Worm (Caenorhabditis elegans) whole organism, late embryonic: ENCODE measurements around the gene srw-98.

Experiments used
- C38D4.7 ChIP-seq: fragments of 200-800 bp; sonication (Bioruptor generic); optimal IDR thresholded peaks from 2 replicates; lab custom pipeline; 2018; ENCODE audit warnings: mild to moderate bottlenecking, missing genetic modification characterization, moderate library complexity, missing compliant biosample characterization
- F13H6.1 ChIP-seq: sonication (generic microtip); optimal IDR thresholded peaks from 2 replicates; lab custom pipeline; 2016; ENCODE audit warnings: missing genetic modification characterization, missing compliant biosample characterization
- K02D7.2 ChIP-seq: sonication (generic microtip); optimal IDR thresholded peaks from 2 replicates; lab custom pipeline; 2017; ENCODE audit warnings: mild to moderate bottlenecking, missing genetic modification characterization, missing compliant biosample characterization
- K09A11.1 ChIP-seq: sonication (generic microtip); optimal IDR thresholded peaks from 2 replicates; lab custom pipeline; 2017; ENCODE audit warnings: antibody characterized with exemption, mild to moderate bottlenecking, missing genetic modification characterization, missing compliant biosample characterization; ENCODE audit not compliant: insufficient read depth
- T23F11.4 ChIP-seq: fragments of 200-800 bp; sonication (Bioruptor generic); optimal IDR thresholded peaks from 2 replicates; lab custom pipeline; 2018; ENCODE audit warnings: mild to moderate bottlenecking, missing genetic modification characterization, missing compliant biosample characterization
- Y22D7AL.16 ChIP-seq: sonication (generic microtip); optimal IDR thresholded peaks from 2 replicates; lab custom pipeline; 2016; ENCODE audit warnings: missing genetic modification characterization, missing compliant biosample characterization
- ahr-1 ChIP-seq: sonication (generic microtip); optimal IDR thresholded peaks from 2 replicates; lab custom pipeline; 2016; ENCODE audit warnings: missing genetic modification characterization, missing compliant biosample characterization
- ceh-14 ChIP-seq: sonication (generic microtip); optimal IDR thresholded peaks from 2 replicates; lab custom pipeline; 2016; ENCODE audit warnings: missing genotype, missing genetic modification characterization, missing compliant biosample characterization
- ceh-18 ChIP-seq: sonication (generic microtip); optimal IDR thresholded peaks from 2 replicates; lab custom pipeline; 2016; ENCODE audit warnings: missing genetic modification characterization, missing compliant biosample characterization
- ceh-19 ChIP-seq: fragments of 200-800 bp; sonication (Bioruptor generic); optimal IDR thresholded peaks from 2 replicates; lab custom pipeline; 2018; ENCODE audit warnings: mild to moderate bottlenecking, missing genetic modification characterization, missing compliant biosample characterization
- ceh-30 ChIP-seq: fragments of 150-350 bp; optimal IDR thresholded peaks from 2 replicates; lab custom pipeline; 2014; ENCODE audit warnings: missing biosample characterization, missing genetic modification characterization
- ceh-31 ChIP-seq: sonication (generic microtip); optimal IDR thresholded peaks from 2 replicates; lab custom pipeline; 2016; ENCODE audit warnings: missing genetic modification characterization, missing compliant biosample characterization
- ceh-34 ChIP-seq: sonication (generic microtip); optimal IDR thresholded peaks from 2 replicates; lab custom pipeline; 2016; ENCODE audit warnings: mild to moderate bottlenecking, missing genetic modification characterization, missing compliant biosample characterization
- ceh-45 ChIP-seq: fragments of 200-800 bp; sonication (Bioruptor generic); IDR thresholded peaks from 2 replicates; pipeline ENCODE4 v1.3.6; 2022; ENCODE audit warnings: missing genetic modification reagents, missing genetic modification characterization, missing compliant biosample characterization
- ceh-48 ChIP-seq: sonication (generic microtip); optimal IDR thresholded peaks from 2 replicates; lab custom pipeline; 2016; ENCODE audit warnings: missing genetic modification characterization, inconsistent platforms, missing compliant biosample characterization
- ceh-6 ChIP-seq: fragments of 200-800 bp; sonication (Bioruptor generic); optimal IDR thresholded peaks from 2 replicates; lab custom pipeline; 2018; ENCODE audit warnings: mild to moderate bottlenecking, missing genetic modification characterization, missing compliant biosample characterization
- ceh-9 ChIP-seq: sonication (generic microtip); optimal IDR thresholded peaks from 2 replicates; lab custom pipeline; 2016; ENCODE audit warnings: mild to moderate bottlenecking, missing genetic modification characterization, inconsistent platforms, missing compliant biosample characterization
- che-1 ChIP-seq: sonication (generic microtip); optimal IDR thresholded peaks from 2 replicates; lab custom pipeline; 2016; ENCODE audit warnings: mild to moderate bottlenecking, missing genetic modification characterization, missing compliant biosample characterization
- dve-1 ChIP-seq: sonication (generic microtip); optimal IDR thresholded peaks from 2 replicates; lab custom pipeline; 2017; ENCODE audit warnings: antibody characterized with exemption, mild to moderate bottlenecking, missing genetic modification characterization, missing compliant biosample characterization
- elt-2 ChIP-seq: sonication (generic microtip); optimal IDR thresholded peaks from 2 replicates; lab custom pipeline; 2016; ENCODE audit warnings: missing genetic modification reagents, missing genetic modification characterization, missing compliant biosample characterization
- ets-4 ChIP-seq: sonication (generic microtip); optimal IDR thresholded peaks from 2 replicates; lab custom pipeline; 2016; ENCODE audit warnings: missing genetic modification characterization, missing compliant biosample characterization
- eyg-1 ChIP-seq: sonication (generic microtip); optimal IDR thresholded peaks from 2 replicates; lab custom pipeline; 2016; ENCODE audit warnings: missing genotype, missing genetic modification characterization, missing compliant biosample characterization
- fax-1 ChIP-seq: sonication (generic microtip); optimal IDR thresholded peaks from 2 replicates; lab custom pipeline; 2016; ENCODE audit warnings: missing genotype, missing genetic modification characterization, missing compliant biosample characterization
- fkh-10 ChIP-seq: fragments of 150-350 bp; optimal IDR thresholded peaks from 2 replicates; lab custom pipeline; 2014; ENCODE audit warnings: missing biosample characterization, missing genetic modification reagents, missing genetic modification characterization
- hlh-13 ChIP-seq: fragments of 200-800 bp; sonication (Bioruptor generic); optimal IDR thresholded peaks from 2 replicates; lab custom pipeline; 2018; ENCODE audit warnings: mild to moderate bottlenecking, missing genetic modification characterization, missing compliant biosample characterization
- lin-11 ChIP-seq: fragments of 200-800 bp; sonication (Bioruptor generic); optimal IDR thresholded peaks from 2 replicates; lab custom pipeline; 2018; ENCODE audit warnings: mild to moderate bottlenecking, missing genetic modification characterization, missing compliant biosample characterization
- mec-3 ChIP-seq: sonication (generic microtip); optimal IDR thresholded peaks from 2 replicates; lab custom pipeline; 2016; ENCODE audit warnings: borderline replicate concordance, missing genetic modification characterization, missing compliant biosample characterization
- nhr-11 ChIP-seq: fragments of 150-350 bp; optimal IDR thresholded peaks from 2 replicates; lab custom pipeline; 2014; ENCODE audit warnings: missing biosample characterization, missing genetic modification characterization
- nhr-232 ChIP-seq: sonication (generic microtip); optimal IDR thresholded peaks from 2 replicates; lab custom pipeline; 2016; ENCODE audit warnings: missing genetic modification characterization, missing compliant biosample characterization
- npax-4 ChIP-seq: sonication (generic microtip); optimal IDR thresholded peaks from 2 replicates; lab custom pipeline; 2016; ENCODE audit warnings: missing genetic modification characterization, missing compliant biosample characterization
- pag-3 ChIP-seq: sonication (generic microtip); optimal IDR thresholded peaks from 2 replicates; lab custom pipeline; 2016; ENCODE audit warnings: missing compliant biosample characterization, missing genetic modification characterization, borderline replicate concordance
- pax-1 ChIP-seq: fragments of 150-350 bp; optimal IDR thresholded peaks from 2 replicates; lab custom pipeline; 2014; ENCODE audit warnings: missing biosample characterization, missing genetic modification characterization
- pha-2 ChIP-seq: sonication (generic microtip); optimal IDR thresholded peaks from 2 replicates; lab custom pipeline; 2017; ENCODE audit warnings: mild to moderate bottlenecking, missing genetic modification characterization, missing compliant biosample characterization
- pha-4 ChIP-seq: fragments of 150-350 bp; optimal IDR thresholded peaks from 2 replicates; lab custom pipeline; 2018; ENCODE audit warnings: missing biosample characterization, missing genetic modification reagents, missing genetic modification characterization
- pqm-1 ChIP-seq: sonication (generic microtip); optimal IDR thresholded peaks from 2 replicates; lab custom pipeline; 2016; ENCODE audit warnings: missing genetic modification characterization, missing compliant biosample characterization
- ref-2 ChIP-seq: sonication (generic microtip); optimal IDR thresholded peaks from 2 replicates; lab custom pipeline; 2016; ENCODE audit warnings: missing genetic modification characterization, missing compliant biosample characterization
- sox-4 ChIP-seq: sonication (generic microtip); optimal IDR thresholded peaks from 2 replicates; lab custom pipeline; 2017; ENCODE audit warnings: mild to moderate bottlenecking, missing genetic modification characterization, inconsistent platforms, missing compliant biosample characterization
- tbx-7 ChIP-seq: sonication (generic microtip); optimal IDR thresholded peaks from 2 replicates; lab custom pipeline; 2016; ENCODE audit warnings: missing genotype, missing genetic modification characterization, missing compliant biosample characterization
- ttx-3 ChIP-seq: sonication (generic microtip); optimal IDR thresholded peaks from 2 replicates; lab custom pipeline; 2016; ENCODE audit warnings: missing genetic modification reagents, missing genetic modification characterization, missing compliant biosample characterization
- unc-55 ChIP-seq: sonication (generic microtip); optimal IDR thresholded peaks from 2 replicates; lab custom pipeline; 2017; ENCODE audit warnings: missing biosample characterization, missing genetic modification reagents, missing genetic modification characterization
- unc-86 ChIP-seq: sonication (generic microtip); optimal IDR thresholded peaks from 2 replicates; lab custom pipeline; 2016; ENCODE audit warnings: missing genetic modification characterization, missing compliant biosample characterization

The srw-98 gene

DNA sequence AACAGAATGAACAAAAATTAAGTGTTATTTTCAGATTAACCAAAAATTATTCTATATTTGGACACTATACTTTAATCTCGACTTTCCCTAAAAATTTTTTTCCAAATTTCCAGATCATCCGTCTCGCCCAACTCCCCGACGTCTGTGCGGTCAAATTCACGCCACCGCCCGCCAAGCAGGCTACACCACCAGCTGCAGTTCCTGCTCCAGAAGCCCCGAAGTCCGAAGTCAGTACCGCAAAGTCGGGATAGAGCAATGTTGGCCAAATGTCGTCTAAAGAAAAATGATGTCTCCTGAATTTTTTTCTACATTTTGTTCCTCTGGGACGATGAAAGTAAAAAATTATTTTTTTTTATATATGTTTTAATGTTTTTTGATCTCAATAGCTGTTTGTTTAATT lies 35.4 kb downstream of the srw-98 start:
- no peak for TF ChIP-seq fax-1 (tag; lab: Kevin White, UChicago)
- TF ChIP-seq npax-4 (tag; lab: Kevin White, UChicago): no peak
- TF ChIP-seq ceh-6 (GFP tag; lab: Kevin White, UChicago): no peak
- TF ChIP-seq elt-2: no peak
- no peak for TF ChIP-seq dve-1 (tag; lab: Kevin White, UChicago)
- no peak for TF ChIP-seq ceh-34 (tag; lab: Kevin White, UChicago)
- no peak for TF ChIP-seq Y22D7AL.16 (tag; lab: Kevin White, UChicago)
- TF ChIP-seq ceh-30 (tag; lab: Kevin White, UChicago): no peak
- TF ChIP-seq ceh-18 (tag; lab: Kevin White, UChicago): no peak
- no peak for TF ChIP-seq C38D4.7 (GFP tag; lab: Kevin White, UChicago)
- TF ChIP-seq pax-1 (tag; lab: Kevin White, UChicago): no peak
- no peak for TF ChIP-seq ets-4 (tag; lab: Kevin White, UChicago)
- no peak for TF ChIP-seq ahr-1 (tag; lab: Kevin White, UChicago)
- no peak for TF ChIP-seq lin-11 (tag; lab: Kevin White, UChicago)
- no peak for TF ChIP-seq pag-3 (tag; lab: Kevin White, UChicago)
- no peak for TF ChIP-seq eyg-1 (tag; lab: Kevin White, UChicago)
- TF ChIP-seq ceh-48 (tag; lab: Kevin White, UChicago): no peak

DNA sequence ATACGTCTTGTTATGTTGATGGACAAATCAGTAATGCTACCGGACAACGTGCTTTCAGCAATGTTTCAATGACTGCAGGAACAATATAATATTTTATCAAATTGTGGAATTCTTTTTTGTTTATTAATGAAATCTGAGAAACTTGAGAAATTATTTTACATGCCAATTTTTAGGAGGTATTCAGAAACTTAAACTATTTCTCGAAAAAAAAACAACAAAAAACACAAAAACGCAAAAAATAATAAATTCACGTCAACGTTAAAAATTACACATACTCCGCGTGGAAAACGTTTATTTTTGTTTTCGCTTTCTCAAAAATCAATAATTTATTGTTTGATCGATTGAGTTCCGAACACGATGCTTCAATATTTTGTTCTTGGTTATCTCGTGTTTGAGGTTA lies 35.9 kb downstream of the srw-98 start, which contains the start of gene Y46H3D.1:
Y46H3D.1 (plus strand) TSS at position 301 of the 400 bp plus-strand sequence.
- TF ChIP-seq ceh-34 (tag; lab: Kevin White, UChicago) (no peak), pha-2 (tag; lab: Kevin White, UChicago) (no peak), ceh-45 (no peak), T23F11.4 (GFP tag; lab: Kevin White, UChicago) (no peak), nhr-232 (tag; lab: Kevin White, UChicago) (no peak), fax-1 (tag; lab: Kevin White, UChicago) (no peak), ahr-1 (tag; lab: Kevin White, UChicago) (no peak), pha-4 (tag; lab: Kevin White, UChicago) (no peak), pax-1 (tag; lab: Kevin White, UChicago) (no peak), hlh-13 (GFP tag; lab: Kevin White, UChicago) (no peak), pqm-1 (tag; lab: Kevin White, UChicago) (no peak), fkh-10 (no peak), lin-11 (tag; lab: Kevin White, UChicago) (no peak), ets-4 (tag; lab: Kevin White, UChicago) (no peak), tbx-7 (tag; lab: Kevin White, UChicago) (no peak), ceh-6 (GFP tag; lab: Kevin White, UChicago) (no peak)

DNA sequence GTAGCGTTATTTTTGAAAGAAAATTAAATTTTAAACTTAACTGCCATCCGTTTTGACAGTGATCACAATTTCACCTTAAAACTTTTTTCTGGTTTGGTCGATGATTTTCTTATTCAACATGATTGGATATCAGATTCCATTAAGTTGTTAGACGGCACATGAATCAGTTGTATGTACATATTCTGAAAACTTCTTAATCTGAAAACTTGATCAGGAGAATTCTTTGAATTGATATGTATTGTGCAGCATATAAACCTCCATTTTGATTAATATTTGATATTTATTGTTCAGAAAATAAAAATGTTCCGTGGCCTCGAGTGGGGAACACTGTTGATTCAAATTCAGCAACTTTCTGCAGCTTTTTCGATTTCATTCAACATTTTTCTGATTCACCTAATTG lies 38.1 kb downstream of the srw-98 start, which contains the start of gene str-221:
str-221 (plus strand) TSS at position 301 of the 400 bp plus-strand sequence.
- TF ChIP-seq ref-2 (tag; lab: Kevin White, UChicago) (no peak), ceh-30 (tag; lab: Kevin White, UChicago) (no peak), lin-11 (tag; lab: Kevin White, UChicago) (no peak), mec-3 (tag; lab: Kevin White, UChicago) (no peak)

ce11 chrV:1635859-1636258 lies 42.3 kb downstream of the srw-98 start, which contains the start of gene str-222:
Gene str-222 (plus strand): TSS chrV:1636159.
- TF ChIP-seq unc-55 (GFP tag; lab: Kevin White, UChicago) (no peak), ahr-1 (tag; lab: Kevin White, UChicago) (no peak), ceh-31 (tag; lab: Kevin White, UChicago) (no peak), unc-86 (tag; lab: Kevin White, UChicago) (no peak), nhr-11 (tag; lab: Kevin White, UChicago) (no peak), K02D7.2 (no peak), K09A11.1 (no peak), F13H6.1 (tag; lab: Kevin White, UChicago) (no peak), pag-3 (tag; lab: Kevin White, UChicago) (no peak), elt-2 (no peak), ttx-3 (tag; lab: Kevin White, UChicago) (no peak), nhr-232 (tag; lab: Kevin White, UChicago) (no peak), sox-4 (tag; lab: Kevin White, UChicago) (no peak), ceh-14 (tag; lab: Kevin White, UChicago) (no peak), pha-4 (tag; lab: Kevin White, UChicago) (no peak), ceh-9 (no peak), che-1 (tag; lab: Kevin White, UChicago) (no peak), ceh-19 (GFP tag; lab: Kevin White, UChicago) (no peak)
